Fruit fly (Drosophila melanogaster): ENCODE results near the gene CG7974.
A peak's percentile ranks its signal among the peaks of the same experiment; 100 is the strongest.

DNA sequence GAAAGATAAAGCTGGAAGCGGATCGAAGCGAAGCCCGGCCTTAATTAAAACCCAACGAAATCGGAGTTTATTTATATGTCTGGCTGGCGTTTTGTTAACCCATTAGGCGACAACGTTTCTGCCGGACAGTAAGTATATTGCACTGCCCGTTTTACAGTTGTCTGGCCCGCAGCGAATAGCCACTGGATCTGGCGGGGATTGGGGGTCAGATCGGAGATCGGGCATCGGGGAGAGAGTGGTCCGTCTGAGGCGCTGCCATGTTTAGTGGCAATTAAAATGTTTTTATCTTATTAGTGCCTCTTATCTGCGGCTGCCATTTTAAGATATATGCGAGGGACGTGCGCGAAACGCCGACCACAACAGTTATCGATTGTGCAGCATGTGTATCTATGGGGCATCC lies 44.2 kb downstream of the CG7974 start:
- no peak for TF ChIP-seq CG8159 (tag; optimal IDR thresholded peaks at IDR 0.05)
- no peak for TF ChIP-seq Pif1A (GFP tag; optimal IDR thresholded peaks at IDR 0.05)
- no peak for TF ChIP-seq CG14655 (GFP tag; optimal IDR thresholded peaks at IDR 0.05)
- no peak for TF ChIP-seq CG8301 (tag; optimal IDR thresholded peaks at IDR 0.05)
- no peak for TF ChIP-seq Ets98B (GFP tag; IDR thresholded peaks at IDR 0.05)
- TF ChIP-seq D1 (tag; optimal IDR thresholded peaks at IDR 0.05): no peak
- no peak for TF ChIP-seq CG4496 (GFP tag; IDR thresholded peaks at IDR 0.05)
- TF ChIP-seq CG9948 (tag; optimal IDR thresholded peaks at IDR 0.05): no peak
- TF ChIP-seq CG34367 (tag; optimal IDR thresholded peaks at IDR 0.05): no peak
- peak; percentile 52 for TF ChIP-seq EcR (GFP tag; optimal IDR thresholded peaks at IDR 0.05)
